Worm (Caenorhabditis elegans) whole organism, midembryonic: ENCODE measurements around the gene col-153.

Experiments
- cog-1 ChIP-seq: sonication (generic microtip); optimal IDR thresholded peaks from 2 replicates; lab custom pipeline; 2016; ENCODE audit warnings: missing genetic modification characterization, missing compliant biosample characterization
- flt-1 ChIP-seq: fragments of 200-800 bp; sonication (Bioruptor generic); IDR thresholded peaks from 2 replicates; pipeline ENCODE4 v1.3.6; 2022; ENCODE audit warnings: missing genetic modification characterization, missing compliant biosample characterization
- klf-2 ChIP-seq: fragments of 200-800 bp; sonication (Bioruptor generic); conservative IDR thresholded peaks from 2 replicates; pipeline ENCODE4 v1.3.6; 2022; ENCODE audit warnings: missing genetic modification reagents, missing genetic modification characterization, missing compliant biosample characterization
- ref-1 ChIP-seq: fragments of 200-800 bp; sonication (Bioruptor generic); conservative IDR thresholded peaks from 2 replicates; pipeline ENCODE4 v1.3.6; 2022; ENCODE audit warnings: missing genetic modification reagents, missing genetic modification characterization, missing compliant biosample characterization

- TF ChIP-seq ref-1 (GFP tag; lab: Robert Waterston, UW) (no peak), klf-2 (no peak), cog-1 (tag; lab: Kevin White, UChicago) (no peak), flt-1 (GFP tag; lab: Robert Waterston, UW) (no peak)
Measured at ce11 chrV:11000650-11001049, 51.0 kb downstream of the col-153 start, which contains the start of gene isy-1.
